Worm (Caenorhabditis elegans) whole organism, L4/young adult: ENCODE results near the gene gpa-11.

Experiments used
- W03F9.2 ChIP-seq: fragments of 150-350 bp; optimal IDR thresholded peaks from 2 replicates; lab custom pipeline; 2014; ENCODE audit warnings: missing biosample characterization, missing genetic modification characterization
- dao-5 ChIP-seq: sonication (generic microtip); optimal IDR thresholded peaks from 2 replicates; lab custom pipeline; 2016; ENCODE audit warnings: missing genotype, missing genetic modification characterization, moderate library complexity, missing compliant biosample characterization
- him-1 ChIP-seq: sonication (generic microtip); optimal IDR thresholded peaks from 2 replicates; lab custom pipeline; 2016; ENCODE audit warnings: missing genotype, missing genetic modification reagents, missing genetic modification characterization, missing compliant biosample characterization

DNA sequence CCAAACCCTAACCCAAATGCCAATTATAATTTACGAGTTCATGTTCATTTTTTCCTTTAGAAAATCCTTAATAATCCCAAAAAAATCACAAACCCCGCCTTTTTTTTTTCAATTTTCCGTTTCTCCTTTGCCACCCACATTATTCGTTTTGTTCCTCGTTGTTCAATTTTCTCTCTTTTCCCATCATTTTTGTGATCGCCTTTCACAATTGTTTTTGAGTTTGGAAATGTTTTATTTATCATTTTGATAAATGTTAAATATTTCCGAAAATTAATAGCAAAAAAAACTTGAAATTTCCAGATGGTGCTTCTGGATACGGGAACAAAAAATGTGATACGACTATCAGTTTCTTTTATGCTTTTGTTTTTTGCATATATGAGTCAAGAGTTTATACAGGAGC, 31.7 kb upstream of the gpa-11 start, which contains the start of gene F31D5.2:
- TF ChIP-seq dao-5 (tag; lab: Kevin White, UChicago) (no peak), W03F9.2 (tag; lab: Kevin White, UChicago) (no peak), him-1 (no peak)
